Worm (Caenorhabditis elegans): Measurements from ENCODE around the gene best-24.
A peak's percentile ranks its signal among the peaks of the same experiment; 100 is the strongest.

DNA sequence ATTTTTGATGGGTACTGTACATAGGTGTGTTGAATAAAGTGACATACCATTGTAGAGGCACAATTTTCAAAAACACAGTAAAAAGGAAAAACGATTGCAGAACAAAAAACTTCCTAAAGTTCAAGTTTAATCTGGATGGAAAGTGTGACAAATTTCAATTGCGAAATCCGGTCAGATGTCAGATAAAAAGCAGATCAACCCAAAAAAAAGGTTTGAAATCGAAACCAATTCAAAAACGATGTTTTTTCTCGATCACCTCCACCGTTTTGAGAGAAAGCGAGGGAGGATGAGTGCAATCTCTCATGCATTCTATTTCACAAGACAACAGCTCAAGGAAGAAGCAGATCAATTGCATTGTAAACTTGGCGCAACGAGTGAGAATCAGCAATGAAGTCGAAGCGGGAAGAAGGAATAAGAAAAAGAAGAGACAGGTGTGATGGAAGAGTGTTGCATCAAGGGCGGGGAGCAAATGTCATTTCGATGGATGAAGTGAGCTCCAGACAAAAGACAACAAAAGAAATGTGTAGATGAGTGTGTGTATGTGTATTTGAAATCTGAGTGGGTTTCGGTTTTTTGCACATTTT lies 20.6 kb upstream of the best-24 start:
- TF ChIP-seq rnt-1 (tag; optimal IDR thresholded peaks at IDR 0.05), result peak; percentile 46
- no peak for TF ChIP-seq fkh-10 (GFP tag; optimal IDR thresholded peaks at IDR 0.05)
- TF ChIP-seq lin-11 (tag; optimal IDR thresholded peaks at IDR 0.05), result no peak
- no peak for TF ChIP-seq pha-4 (tag; optimal IDR thresholded peaks at IDR 0.05)
- TF ChIP-seq ceh-2 (tag; optimal IDR thresholded peaks at IDR 0.05), result no peak
- TF ChIP-seq che-1 (tag; optimal IDR thresholded peaks at IDR 0.05), result no peak
- TF ChIP-seq nfya-1 (tag; optimal IDR thresholded peaks at IDR 0.05), result no peak
- no peak for TF ChIP-seq sox-2 (GFP tag; IDR thresholded peaks at IDR 0.05)
- TF ChIP-seq tbx-2 (tag; optimal IDR thresholded peaks at IDR 0.05), result no peak
- no peak for TF ChIP-seq ama-1 (optimal IDR thresholded peaks at IDR 0.05)
- TF ChIP-seq ets-4 (tag; optimal IDR thresholded peaks at IDR 0.05), result no peak
- TF ChIP-seq K09A11.1 (tag; optimal IDR thresholded peaks at IDR 0.05; ENCODE audit: insufficient read depth), result no peak
- TF ChIP-seq ceh-30 (tag; optimal IDR thresholded peaks at IDR 0.05), result no peak
